Worm (Caenorhabditis elegans) whole organism, L4 larva: ENCODE data around the gene twnk-1.

ENCODE experiments used
- D1046.2 ChIP-seq: fragments of 200-800 bp; sonication (Bioruptor generic); IDR thresholded peaks from 2 replicates; pipeline ENCODE4 v1.3.6; 2022; ENCODE audit warnings: missing genetic modification characterization, missing compliant biosample characterization
- F49E8.2 ChIP-seq: sonication (generic microtip); optimal IDR thresholded peaks from 2 replicates; lab custom pipeline; 2016; ENCODE audit warnings: missing compliant biosample characterization, mild to moderate bottlenecking, missing genetic modification characterization, borderline replicate concordance
- T26A8.4 ChIP-seq: fragments of 200-800 bp; sonication (Bioruptor generic); IDR thresholded peaks from 2 replicates; pipeline ENCODE4 v1.3.6; 2022; ENCODE audit warnings: missing genetic modification characterization, missing compliant biosample characterization
- Y105C5A.15 ChIP-seq: fragments of 200-800 bp; sonication (Bioruptor generic); IDR thresholded peaks from 2 replicates; pipeline ENCODE4 v1.3.6; 2022; ENCODE audit warnings: missing genetic modification characterization, missing compliant biosample characterization
- Y48G9A.11 ChIP-seq: fragments of 200-800 bp; sonication (Bioruptor generic); IDR thresholded peaks from 2 replicates; pipeline ENCODE4 v1.3.6; 2022; ENCODE audit warnings: missing genetic modification reagents, missing genetic modification characterization, missing compliant biosample characterization
- Y5F2A.4 ChIP-seq: fragments of 200-800 bp; sonication (Bioruptor generic); optimal IDR thresholded peaks from 2 replicates; lab custom pipeline; 2018; ENCODE audit warnings: mild to moderate bottlenecking, missing genetic modification characterization, missing compliant biosample characterization
- Y75B8A.6 ChIP-seq: fragments of 200-800 bp; sonication (Bioruptor generic); IDR thresholded peaks from 2 replicates; pipeline ENCODE4 v1.3.6; 2022; ENCODE audit warnings: missing genetic modification reagents, missing genetic modification characterization, missing compliant biosample characterization
- ZK337.2 ChIP-seq: fragments of 200-800 bp; sonication (Bioruptor generic); IDR thresholded peaks from 2 replicates; pipeline ENCODE4 v1.3.6; 2022; ENCODE audit warnings: missing genetic modification reagents, missing genetic modification characterization, missing compliant biosample characterization
- ZK546.5 ChIP-seq, 2 experiments: sonication (generic microtip); optimal IDR thresholded peaks; 2 replicates each; lab custom pipeline; 2017; ENCODE audit warnings: missing biosample characterization in 2 of 2, missing genetic modification characterization in 2 of 2
- aha-1 ChIP-seq: fragments of 150-350 bp; peaks from one replicate; lab custom pipeline; 2014; ENCODE audit warnings: missing biosample characterization, missing genetic modification characterization
- ama-1 ChIP-seq: fragments of 150-350 bp; optimal IDR thresholded peaks from 2 replicates; lab custom pipeline; 2014; ENCODE audit warnings: inconsistent platforms, mixed read lengths
- attf-4 ChIP-seq: sonication (generic microtip); optimal IDR thresholded peaks from 3 replicates; lab custom pipeline; 2017; ENCODE audit warnings: missing biosample characterization, missing genetic modification characterization
- ceh-20 ChIP-seq: fragments of 200-800 bp; sonication (Bioruptor generic); IDR thresholded peaks from 2 replicates; pipeline ENCODE4 v1.3.6; 2022; ENCODE audit warnings: missing genetic modification reagents, missing genetic modification characterization, missing compliant biosample characterization
- ceh-28 ChIP-seq: fragments of 150-350 bp; optimal IDR thresholded peaks from 2 replicates; lab custom pipeline; 2014; ENCODE audit warnings: missing biosample characterization, missing genetic modification reagents, missing genetic modification characterization
- ceh-44 ChIP-seq: fragments of 200-800 bp; sonication (Bioruptor generic); IDR thresholded peaks from 2 replicates; pipeline ENCODE4 v1.3.6; 2022; ENCODE audit warnings: missing genetic modification reagents, missing genetic modification characterization, missing compliant biosample characterization
- ces-1 ChIP-seq: fragments of 150-350 bp; sonication (generic microtip); optimal IDR thresholded peaks from 4 replicates; lab custom pipeline; 2014; ENCODE audit warnings: missing biosample characterization, missing genetic modification reagents, missing genetic modification characterization
- daf-12 ChIP-seq: fragments of 150-350 bp; optimal IDR thresholded peaks from 2 replicates; lab custom pipeline; 2014; ENCODE audit warnings: missing biosample characterization, missing genetic modification reagents, missing genetic modification characterization
- daf-16 ChIP-seq, 3 experiments: sonication (generic microtip); optimal IDR thresholded peaks; 2 replicates each; lab custom pipeline; 2016 to 2017; ENCODE audit warnings: missing genetic modification characterization in 3 of 3, missing genetic modification reagents in 3 of 3, mild to moderate bottlenecking in 2 of 3, missing compliant biosample characterization in 2 of 3, missing biosample characterization in 1 of 3, moderate library complexity in 1 of 3
- daf-8 ChIP-seq: fragments of 200-800 bp; sonication (Bioruptor generic); IDR thresholded peaks from 2 replicates; pipeline ENCODE4 v1.3.6; 2022; ENCODE audit warnings: missing genetic modification characterization, missing compliant biosample characterization
- dmd-6 ChIP-seq: fragments of 200-800 bp; sonication (Bioruptor generic); IDR thresholded peaks from 2 replicates; pipeline ENCODE4 v1.3.6; 2022; ENCODE audit warnings: missing genetic modification reagents, missing genetic modification characterization, missing compliant biosample characterization
- dve-1 ChIP-seq: sonication (generic microtip); optimal IDR thresholded peaks from 2 replicates; lab custom pipeline; 2017; ENCODE audit warnings: antibody characterized with exemption, mild to moderate bottlenecking, missing genetic modification characterization, missing compliant biosample characterization; ENCODE audit not compliant: insufficient read depth
- egl-43 ChIP-seq: fragments of 200-800 bp; sonication (Bioruptor generic); IDR thresholded peaks from 2 replicates; pipeline ENCODE4 v1.3.6; 2022; ENCODE audit warnings: missing genetic modification reagents, missing genetic modification characterization, missing compliant biosample characterization
- fkh-10 ChIP-seq: fragments of 150-350 bp; optimal IDR thresholded peaks from 2 replicates; lab custom pipeline; 2014; ENCODE audit warnings: missing biosample characterization, missing genetic modification reagents, missing genetic modification characterization
- gei-8 ChIP-seq: fragments of 200-800 bp; sonication (Bioruptor generic); optimal IDR thresholded peaks from 2 replicates; lab custom pipeline; 2018; ENCODE audit warnings: mild to moderate bottlenecking, missing genetic modification characterization, missing compliant biosample characterization
- hif-1 ChIP-seq, 2 experiments: sonication (generic microtip); optimal IDR thresholded peaks; 2 replicates each; lab custom pipeline; 2016 to 2017; ENCODE audit warnings: missing compliant biosample characterization in 2 of 2, missing genetic modification characterization in 2 of 2, missing genetic modification reagents in 2 of 2, missing genotype in 2 of 2, mild to moderate bottlenecking in 1 of 2
- hlh-11 ChIP-seq: fragments of 200-800 bp; sonication (Bioruptor generic); optimal IDR thresholded peaks from 2 replicates; lab custom pipeline; 2018; ENCODE audit warnings: mild to moderate bottlenecking, missing genetic modification characterization, missing compliant biosample characterization
- hlh-30 ChIP-seq: sonication (generic microtip); optimal IDR thresholded peaks from 2 replicates; lab custom pipeline; 2017; ENCODE audit warnings: antibody characterized with exemption, mild to moderate bottlenecking, missing genetic modification characterization, missing compliant biosample characterization; ENCODE audit not compliant: insufficient read depth
- hmg-1.1 ChIP-seq: fragments of 200-800 bp; sonication (Bioruptor generic); IDR thresholded peaks from 2 replicates; pipeline ENCODE4 v1.3.6; 2022; ENCODE audit warnings: missing genetic modification reagents, missing genetic modification characterization, missing compliant biosample characterization
- lim-7 ChIP-seq: fragments of 200-800 bp; sonication (Bioruptor generic); IDR thresholded peaks from 2 replicates; pipeline ENCODE4 v1.3.6; 2022; ENCODE audit warnings: missing genetic modification characterization, missing compliant biosample characterization
- madf-5 ChIP-seq, 2 experiments: fragments of 200-800 bp; sonication (Bioruptor generic); IDR thresholded peaks; 2 replicates each; pipeline ENCODE4 v1.3.6; 2022; ENCODE audit warnings: missing compliant biosample characterization in 2 of 2, missing genetic modification characterization in 2 of 2
- madf-9 ChIP-seq: fragments of 200-800 bp; sonication (Bioruptor generic); conservative IDR thresholded peaks from 2 replicates; pipeline ENCODE4 v1.3.6; 2022; ENCODE audit warnings: missing genetic modification reagents, missing genetic modification characterization, missing compliant biosample characterization
- mep-1 ChIP-seq: fragments of 150-350 bp; sonication (generic microtip); optimal IDR thresholded peaks from 3 replicates; lab custom pipeline; 2014; ENCODE audit warnings: missing biosample characterization, missing genetic modification characterization
- mes-2 ChIP-seq: sonication (generic microtip); optimal IDR thresholded peaks from 2 replicates; lab custom pipeline; 2016; ENCODE audit warnings: missing genotype, mild to moderate bottlenecking, missing genetic modification characterization, missing compliant biosample characterization; ENCODE audit not compliant: poor library complexity, severe bottlenecking
- mxl-2 ChIP-seq: fragments of 200-800 bp; sonication (Bioruptor generic); conservative IDR thresholded peaks from 2 replicates; pipeline ENCODE4 v1.3.6; 2022; ENCODE audit warnings: missing genetic modification reagents, missing genetic modification characterization, missing compliant biosample characterization
- nhr-10 ChIP-seq: fragments of 150-350 bp; optimal IDR thresholded peaks from 2 replicates; lab custom pipeline; 2014; ENCODE audit warnings: missing biosample characterization, missing genetic modification characterization
- nhr-102 ChIP-seq: sonication (generic microtip); optimal IDR thresholded peaks from 2 replicates; lab custom pipeline; 2016; ENCODE audit warnings: mild to moderate bottlenecking, missing genetic modification characterization, moderate library complexity, missing compliant biosample characterization
- nhr-11 ChIP-seq: fragments of 150-350 bp; optimal IDR thresholded peaks from 2 replicates; lab custom pipeline; 2014; ENCODE audit warnings: missing biosample characterization, missing genetic modification characterization
- nhr-111 ChIP-seq: fragments of 200-800 bp; sonication (Bioruptor generic); optimal IDR thresholded peaks from 2 replicates; lab custom pipeline; 2018; ENCODE audit warnings: mild to moderate bottlenecking, missing genetic modification characterization, missing compliant biosample characterization
- nhr-28 ChIP-seq: fragments of 150-350 bp; optimal IDR thresholded peaks from 2 replicates; lab custom pipeline; 2014; ENCODE audit warnings: missing biosample characterization, missing genetic modification characterization
- nhr-41 ChIP-seq: fragments of 200-800 bp; sonication (Bioruptor generic); IDR thresholded peaks from 2 replicates; pipeline ENCODE4 v1.3.6; 2022; ENCODE audit warnings: missing genetic modification reagents, missing genetic modification characterization, missing compliant biosample characterization
- nhr-48 ChIP-seq: sonication (generic microtip); optimal IDR thresholded peaks from 2 replicates; lab custom pipeline; 2016; ENCODE audit warnings: mild to moderate bottlenecking, missing genetic modification characterization, missing compliant biosample characterization
- pha-4 ChIP-seq, 2 experiments: fragments of 150-350 bp in 1 of 2; fragments of 200-800 bp in 1 of 2; sonication (Bioruptor generic) in 1 of 2; IDR thresholded peaks in 1 of 2; optimal IDR thresholded peaks in 1 of 2; 2 replicates each; pipeline versions ENCODE4 v1.3.6 to Lab custom; 2014 to 2022; ENCODE audit warnings: missing genetic modification characterization in 2 of 2, missing genetic modification reagents in 2 of 2, missing biosample characterization in 1 of 2, missing compliant biosample characterization in 1 of 2
- sdz-12 ChIP-seq: fragments of 200-800 bp; sonication (Bioruptor generic); optimal IDR thresholded peaks from 2 replicates; lab custom pipeline; 2018; ENCODE audit warnings: mild to moderate bottlenecking, missing genetic modification characterization, missing compliant biosample characterization
- set-16 ChIP-seq: fragments of 200-800 bp; sonication (Bioruptor generic); IDR thresholded peaks from 2 replicates; pipeline ENCODE4 v1.3.6; 2022; ENCODE audit warnings: missing genetic modification reagents, missing genetic modification characterization, missing compliant biosample characterization
- spr-1 ChIP-seq: sonication (generic microtip); optimal IDR thresholded peaks from 2 replicates; lab custom pipeline; 2016; ENCODE audit warnings: mild to moderate bottlenecking, missing genetic modification characterization, missing compliant biosample characterization
- tag-97 ChIP-seq: fragments of 200-800 bp; sonication (Bioruptor generic); IDR thresholded peaks from 2 replicates; pipeline ENCODE4 v1.3.6; 2022; ENCODE audit warnings: missing genetic modification characterization, missing compliant biosample characterization
- zip-11 ChIP-seq: fragments of 200-800 bp; sonication (Bioruptor generic); IDR thresholded peaks from 2 replicates; pipeline ENCODE4 v1.3.6; 2022; ENCODE audit warnings: missing genetic modification characterization, missing compliant biosample characterization
- ztf-7 ChIP-seq: fragments of 150-350 bp; optimal IDR thresholded peaks from 2 replicates; lab custom pipeline; 2014; ENCODE audit warnings: missing biosample characterization, missing genetic modification characterization

twnk-1 gene

DNA sequence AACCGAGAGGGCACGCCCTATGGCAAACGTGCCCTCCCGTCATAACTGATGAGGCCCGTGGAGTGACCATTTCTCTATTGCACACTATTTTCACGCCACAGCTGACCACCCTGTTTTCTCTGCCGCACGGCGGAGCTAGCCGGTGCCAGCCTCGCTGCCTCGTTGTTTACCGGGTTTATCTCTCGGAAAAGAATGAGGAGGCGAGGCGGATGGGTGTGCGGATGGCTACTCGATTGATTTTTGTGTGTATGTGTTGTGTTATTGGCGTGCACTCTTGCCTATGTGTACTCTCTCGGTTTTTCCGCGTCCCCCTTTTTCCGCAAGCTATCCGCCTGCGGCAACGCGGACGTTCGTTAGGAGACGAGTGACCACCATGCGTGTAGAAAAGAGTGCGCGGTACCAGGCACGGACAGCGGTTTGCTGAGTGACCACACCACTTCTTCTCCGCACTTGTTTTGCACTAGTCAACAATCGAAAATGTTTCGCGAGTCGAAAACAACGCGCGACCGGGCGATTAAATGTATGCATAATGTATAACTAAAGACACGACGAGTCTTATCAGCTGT is 21.1 kb downstream of the twnk-1 start (continued):
- peak; percentile 65 for TF ChIP-seq madf-9 (GFP tag; lab: Robert Waterston, UW)
- peak; percentile 45; the same call in 1 of the 2 replicates for TF ChIP-seq hmg-1.1
- TF ChIP-seq ZK546.5 (tag; optimal IDR thresholded peaks at IDR 0.05; lab: Kevin White, UChicago) = no peak
- no peak for TF ChIP-seq zip-11 (GFP tag; lab: Robert Waterston, UW)
- peak; percentile 57 for TF ChIP-seq spr-1
- no peak for TF ChIP-seq lim-7 (GFP tag; lab: Robert Waterston, UW)
- TF ChIP-seq T26A8.4 (GFP tag; lab: Robert Waterston, UW) = peak; percentile 79; the same call in 1 of the 2 replicates
- peak; percentile 21 for TF ChIP-seq nhr-111 (GFP tag; lab: Kevin White, UChicago)
- TF ChIP-seq ceh-28 (tag; lab: Kevin White, UChicago) = peak; percentile 57

DNA sequence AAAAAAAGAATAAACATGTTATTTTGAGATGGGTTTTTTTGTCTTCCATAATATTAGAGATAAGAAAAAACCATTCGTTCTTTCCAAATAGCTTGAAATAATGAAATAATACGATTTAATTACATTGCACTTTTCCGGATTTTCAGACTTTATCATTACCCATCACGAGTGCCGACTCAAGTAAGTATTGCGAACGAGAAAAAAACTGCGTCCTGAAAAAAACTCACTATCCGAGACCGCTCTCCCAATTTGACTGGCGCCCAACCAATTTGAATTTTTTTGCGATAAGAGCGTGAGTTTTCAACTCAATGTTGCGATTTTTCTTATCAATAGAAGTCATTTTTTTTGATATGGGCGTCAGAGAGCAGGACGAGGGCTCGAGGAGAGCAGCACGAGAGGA is 22.0 kb downstream of the twnk-1 start:
- TF ChIP-seq nhr-41 (GFP tag; lab: Robert Waterston, UW) (0 out of 2 replicates have a peak, but pooled peaks have one; percentile 30), nhr-28 (tag; lab: Kevin White, UChicago) (peak; percentile 61), madf-5 (GFP tag; IDR thresholded peaks at IDR 0.05; lab: Robert Waterston, UW) (no peak), ceh-44 (no peak), hmg-1.1 (no peak), Y48G9A.11 (GFP tag; lab: Robert Waterston, UW) (no peak), mes-2 (tag; lab: Kevin White, UChicago) (peak; percentile 10), ama-1 (lab: Kevin White, UChicago) (no peak), set-16 (GFP tag; lab: Robert Waterston, UW) (no peak), gei-8 (GFP tag; lab: Kevin White, UChicago) (no peak), attf-4 (no peak), Y105C5A.15 (no peak), ceh-20 (no peak), mxl-2 (GFP tag; lab: Robert Waterston, UW) (no peak), pha-4 (GFP tag; IDR thresholded peaks at IDR 0.05; lab: Robert Waterston, UW) (0 out of 2 replicates have a peak, but pooled peaks have one; percentile 30), pha-4 (tag; optimal IDR thresholded peaks at IDR 0.05; lab: Kevin White, UChicago) (no peak), daf-12 (no peak), nhr-48 (tag; lab: Kevin White, UChicago) (peak; percentile 38), ztf-7 (tag; lab: Kevin White, UChicago) (no peak), aha-1 (tag; lab: Kevin White, UChicago) (no peak), daf-8 (no peak), nhr-10 (no peak), F49E8.2 (no peak), nhr-102 (no peak), dmd-6 (GFP tag; lab: Robert Waterston, UW) (peak; percentile 84), D1046.2 (GFP tag; lab: Robert Waterston, UW) (no peak), nhr-11 (tag; lab: Kevin White, UChicago) (no peak), mep-1 (tag; lab: Kevin White, UChicago) (peak; percentile 23), tag-97 (no peak), egl-43 (GFP tag; lab: Robert Waterston, UW) (no peak), sdz-12 (GFP tag; lab: Kevin White, UChicago) (no peak), ZK337.2 (GFP tag; lab: Robert Waterston, UW) (no peak), hlh-30 (tag; lab: Kevin White, UChicago) (peak; percentile 33), fkh-10 (GFP tag; lab: Kevin White, UChicago) (no peak), hif-1 (tag; optimal IDR thresholded peaks at IDR 0.05; lab: Kevin White, UChicago) (no peak), ces-1 (no peak), Y75B8A.6 (GFP tag; lab: Robert Waterston, UW) (no peak), dve-1 (tag; lab: Kevin White, UChicago) (peak; percentile 77), hlh-11 (tag; lab: Kevin White, UChicago) (peak; percentile 87), daf-16 (GFP tag; optimal IDR thresholded peaks at IDR 0.05; lab: Kevin White, UChicago) (no peak), daf-16 (tag; optimal IDR thresholded peaks at IDR 0.05; lab: Kevin White, UChicago) (peak; percentile 83), Y5F2A.4 (GFP tag; lab: Kevin White, UChicago) (no peak)
